Fruit fly (Drosophila melanogaster) whole organism, embryonic: ENCODE measurements around the gene sdk.

Experiments used
- B-H1 ChIP-seq: fragments of 200-800 bp; sonication (Bioruptor generic); IDR thresholded peaks from 3 replicates; pipeline ENCODE4 v1.3.6; 2022; ENCODE audit warnings: missing biosample characterization, missing genetic modification characterization
- Bgb ChIP-seq: fragments of 200-800 bp; sonication (Bioruptor generic); IDR thresholded peaks from 2 replicates; pipeline ENCODE4 v1.3.6; 2022; ENCODE audit warnings: missing biosample characterization, missing genetic modification characterization; ENCODE audit not compliant: partially characterized antibody
- CG10366 ChIP-seq: fragments of 200-800 bp; sonication (Bioruptor generic); IDR thresholded peaks from 2 replicates; pipeline ENCODE4 v1.3.6; 2022; ENCODE audit warnings: missing biosample characterization, missing genetic modification characterization
- CG10565 ChIP-seq: fragments of 200-800 bp; sonication (Bioruptor generic); optimal IDR thresholded peaks from 3 replicates; lab custom pipeline; 2016; ENCODE audit warnings: missing biosample characterization, mild to moderate bottlenecking, missing genetic modification characterization
- CG11456 ChIP-seq: fragments of 200-800 bp; sonication (Bioruptor generic); IDR thresholded peaks from 3 replicates; pipeline ENCODE4 v1.3.6; 2022; ENCODE audit warnings: missing biosample characterization, missing genetic modification characterization
- CG11723 ChIP-seq: fragments of 200-800 bp; sonication (Bioruptor generic); optimal IDR thresholded peaks from 2 replicates; lab custom pipeline; 2017; ENCODE audit warnings: missing biosample characterization, mild to moderate bottlenecking, missing genetic modification characterization
- CG12391 ChIP-seq: fragments of 200-800 bp; sonication (Bioruptor generic); optimal IDR thresholded peaks from 3 replicates; lab custom pipeline; 2018; ENCODE audit warnings: missing biosample characterization, mild to moderate bottlenecking, missing genetic modification characterization, moderate library complexity
- CG12659 ChIP-seq: fragments of 200-800 bp; sonication (Bioruptor generic); optimal IDR thresholded peaks from 3 replicates; lab custom pipeline; 2017; ENCODE audit warnings: mild to moderate bottlenecking, missing biosample characterization, missing genetic modification reagents, missing genetic modification characterization
- CG13123 ChIP-seq: fragments of 200-800 bp; sonication (Bioruptor generic); optimal IDR thresholded peaks from 2 replicates; lab custom pipeline; 2016; ENCODE audit warnings: missing biosample characterization, missing genetic modification characterization
- CG13775 ChIP-seq: fragments of 200-800 bp; sonication (Bioruptor generic); optimal IDR thresholded peaks from 3 replicates; lab custom pipeline; 2017; ENCODE audit warnings: missing biosample characterization, mild to moderate bottlenecking, missing genetic modification characterization
- CG17359 ChIP-seq: fragments of 200-800 bp; sonication (Bioruptor generic); optimal IDR thresholded peaks from 3 replicates; lab custom pipeline; 2018; ENCODE audit warnings: missing biosample characterization, mild to moderate bottlenecking, missing genetic modification characterization, moderate library complexity
- CG18011 ChIP-seq: fragments of 200-800 bp; sonication (Bioruptor generic); optimal IDR thresholded peaks from 2 replicates; lab custom pipeline; 2017; ENCODE audit warnings: missing biosample characterization, missing genetic modification characterization, mild to moderate bottlenecking, moderate library complexity, missing genotype
- CG18764 ChIP-seq: fragments of 200-800 bp; sonication (Bioruptor generic); optimal IDR thresholded peaks from 3 replicates; lab custom pipeline; 2016; ENCODE audit warnings: missing biosample characterization, missing genetic modification characterization
- CG2116 ChIP-seq: fragments of 200-800 bp; sonication (Bioruptor generic); optimal IDR thresholded peaks from 3 replicates; lab custom pipeline; 2018; ENCODE audit warnings: missing biosample characterization, mild to moderate bottlenecking, missing genetic modification characterization
- CG2678 ChIP-seq: fragments of 200-800 bp; sonication (Bioruptor generic); optimal IDR thresholded peaks from 3 replicates; lab custom pipeline; 2019; ENCODE audit warnings: missing biosample characterization, mild to moderate bottlenecking, missing genetic modification characterization, moderate library complexity
- CG31365 ChIP-seq: fragments of 200-800 bp; sonication (Bioruptor generic); optimal IDR thresholded peaks from 2 replicates; lab custom pipeline; 2018; ENCODE audit warnings: missing biosample characterization, mild to moderate bottlenecking, missing genetic modification characterization
- CG31388 ChIP-seq: fragments of 200-800 bp; sonication (Bioruptor generic); optimal IDR thresholded peaks from 2 replicates; lab custom pipeline; 2016; ENCODE audit warnings: missing biosample characterization, missing genetic modification characterization
- CG3847 ChIP-seq: fragments of 200-800 bp; sonication (Bioruptor generic); IDR thresholded peaks from 2 replicates; pipeline ENCODE4 v1.3.6; 2022; ENCODE audit warnings: missing biosample characterization, missing genetic modification characterization
- CG4707 ChIP-seq: fragments of 200-800 bp; sonication (Bioruptor generic); optimal IDR thresholded peaks from 2 replicates; lab custom pipeline; 2018; ENCODE audit warnings: missing biosample characterization, mild to moderate bottlenecking, missing genetic modification characterization, moderate library complexity
- CG6765 ChIP-seq: fragments of 200-800 bp; sonication (Bioruptor generic); optimal IDR thresholded peaks from 3 replicates; lab custom pipeline; 2017; ENCODE audit warnings: missing biosample characterization, mild to moderate bottlenecking, missing genetic modification characterization
- CG7271 ChIP-seq: fragments of 200-800 bp; sonication (Bioruptor generic); optimal IDR thresholded peaks from 2 replicates; lab custom pipeline; 2018; ENCODE audit warnings: missing biosample characterization, mild to moderate bottlenecking, missing genetic modification characterization, moderate library complexity
- CG8388 ChIP-seq: fragments of 200-800 bp; sonication (Bioruptor generic); optimal IDR thresholded peaks from 2 replicates; lab custom pipeline; 2019; ENCODE audit warnings: missing biosample characterization, mild to moderate bottlenecking, missing genetic modification characterization, moderate library complexity
- CG9215 ChIP-seq: fragments of 200-800 bp; sonication (Bioruptor generic); IDR thresholded peaks from 2 replicates; pipeline ENCODE4 v1.3.6; 2022; ENCODE audit warnings: missing biosample characterization, missing genetic modification characterization
- CG9932 ChIP-seq: fragments of 200-800 bp; sonication (Bioruptor generic); IDR thresholded peaks from 2 replicates; pipeline ENCODE4 v1.3.6; 2022; ENCODE audit warnings: missing biosample characterization, missing genetic modification characterization
- Deaf1 ChIP-seq: fragments of 200-800 bp; optimal IDR thresholded peaks from 3 replicates; lab custom pipeline; 2019; ENCODE audit warnings: missing biosample characterization, mild to moderate bottlenecking, missing genetic modification characterization, moderate library complexity
- Dll ChIP-seq: fragments of 200-800 bp; sonication (Bioruptor generic); IDR thresholded peaks from 4 replicates; pipeline ENCODE4 v1.3.6; 2022; ENCODE audit warnings: missing biosample characterization, missing genetic modification characterization; ENCODE audit not compliant: partially characterized antibody
- H15 ChIP-seq: fragments of 200-800 bp; sonication (Bioruptor generic); IDR thresholded peaks from 3 replicates; pipeline ENCODE4 v1.3.6; 2022; ENCODE audit warnings: missing biosample characterization, missing genetic modification characterization
- HLH4C ChIP-seq: fragments of 200-800 bp; sonication (Bioruptor generic); IDR thresholded peaks from 3 replicates; pipeline ENCODE4 v1.3.6; 2022; ENCODE audit warnings: missing biosample characterization, missing genetic modification characterization; ENCODE audit not compliant: partially characterized antibody
- HLH54F ChIP-seq: fragments of 200-800 bp; sonication (Bioruptor generic); optimal IDR thresholded peaks from 3 replicates; lab custom pipeline; 2016; ENCODE audit warnings: missing biosample characterization, missing genetic modification characterization
- Hr39 ChIP-seq: fragments of >200 bp; optimal IDR thresholded peaks from 2 replicates; lab custom pipeline; 2017
- MTF-1 ChIP-seq: fragments of 200-800 bp; sonication (Bioruptor generic); optimal IDR thresholded peaks from 2 replicates; lab custom pipeline; 2018; ENCODE audit warnings: missing biosample characterization, mild to moderate bottlenecking, missing genetic modification characterization, borderline replicate concordance
- NC2α ChIP-seq: fragments of 200-800 bp; sonication (Bioruptor generic); optimal IDR thresholded peaks from 2 replicates; lab custom pipeline; 2016; ENCODE audit warnings: missing biosample characterization, missing genetic modification characterization
- NfI ChIP-seq: fragments of 200-800 bp; sonication (Bioruptor generic); optimal IDR thresholded peaks from 3 replicates; lab custom pipeline; 2018; ENCODE audit warnings: missing biosample characterization, mild to moderate bottlenecking, missing genetic modification characterization, moderate library complexity
- Xrp1 ChIP-seq: fragments of 200-800 bp; sonication (Bioruptor generic); IDR thresholded peaks from 2 replicates; pipeline ENCODE4 v1.3.6; 2022; ENCODE audit warnings: missing biosample characterization, missing genetic modification characterization
- ase ChIP-seq: fragments of 200-800 bp; sonication (Bioruptor generic); IDR thresholded peaks from 3 replicates; pipeline ENCODE4 v1.3.6; 2022; ENCODE audit warnings: missing biosample characterization, missing genetic modification characterization
- crc ChIP-seq: fragments of 200-800 bp; sonication (Bioruptor generic); optimal IDR thresholded peaks from 2 replicates; lab custom pipeline; 2016; ENCODE audit warnings: missing biosample characterization, missing genetic modification characterization
- dimm ChIP-seq: fragments of 200-800 bp; sonication (Bioruptor generic); IDR thresholded peaks from 2 replicates; pipeline ENCODE4 v1.3.6; 2022; ENCODE audit warnings: missing biosample characterization, missing genetic modification characterization
- dysf ChIP-seq: fragments of 200-800 bp; sonication (Bioruptor generic); IDR thresholded peaks from 3 replicates; pipeline ENCODE4 v1.3.6; 2022; ENCODE audit warnings: missing biosample characterization, missing genetic modification characterization
- eve ChIP-seq, 2 experiments: fragments of >200 bp; optimal IDR thresholded peaks; 2 replicates each; lab custom pipeline; 2017; ENCODE audit warnings: missing biosample characterization in 2 of 2, missing genetic modification characterization in 2 of 2
- grau ChIP-seq: fragments of 200-800 bp; optimal IDR thresholded peaks from 3 replicates; lab custom pipeline; 2019; ENCODE audit warnings: missing biosample characterization, mild to moderate bottlenecking, missing genetic modification characterization, moderate library complexity
- hth ChIP-seq: fragments of >200 bp; optimal IDR thresholded peaks from 2 replicates; lab custom pipeline; 2017; ENCODE audit warnings: inconsistent platforms
- jing ChIP-seq: fragments of 200-800 bp; sonication (Bioruptor generic); optimal IDR thresholded peaks from 2 replicates; lab custom pipeline; 2018; ENCODE audit warnings: missing biosample characterization, mild to moderate bottlenecking, missing genetic modification characterization
- nmo ChIP-seq: fragments of 200-800 bp; sonication (Bioruptor generic); optimal IDR thresholded peaks from 2 replicates; lab custom pipeline; 2018; ENCODE audit warnings: missing biosample characterization, mild to moderate bottlenecking, missing genetic modification characterization, moderate library complexity
- p53 ChIP-seq: fragments of 200-800 bp; sonication (Bioruptor generic); optimal IDR thresholded peaks from 2 replicates; lab custom pipeline; 2016; ENCODE audit warnings: missing biosample characterization, missing genetic modification characterization
- sd ChIP-seq: fragments of 200-800 bp; sonication (Bioruptor generic); optimal IDR thresholded peaks from 3 replicates; lab custom pipeline; 2018; ENCODE audit warnings: missing biosample characterization, mild to moderate bottlenecking, missing genetic modification characterization, moderate library complexity
- seq ChIP-seq: fragments of 200-800 bp; sonication (Bioruptor generic); IDR thresholded peaks from 2 replicates; pipeline ENCODE4 v1.3.6; 2022; ENCODE audit warnings: missing biosample characterization, missing genetic modification characterization
- sima ChIP-seq: fragments of 200-800 bp; sonication (Bioruptor generic); optimal IDR thresholded peaks from 2 replicates; lab custom pipeline; 2016; ENCODE audit warnings: missing biosample characterization, missing genetic modification characterization
- sna ChIP-seq: fragments of 200-800 bp; sonication (Bioruptor generic); IDR thresholded peaks from 2 replicates; pipeline ENCODE4 v1.3.6; 2022; ENCODE audit warnings: missing biosample characterization, missing genetic modification characterization; ENCODE audit not compliant: partially characterized antibody
- ssp ChIP-seq: fragments of 200-800 bp; sonication (Bioruptor generic); IDR thresholded peaks from 2 replicates; pipeline ENCODE4 v1.3.6; 2022; ENCODE audit warnings: missing biosample characterization, missing genetic modification characterization
- tap ChIP-seq: fragments of 200-800 bp; optimal IDR thresholded peaks from 3 replicates; lab custom pipeline; 2019; ENCODE audit warnings: missing biosample characterization, mild to moderate bottlenecking, missing genetic modification characterization, moderate library complexity
- zfh1 ChIP-seq: fragments of 200-800 bp; sonication (Bioruptor generic); IDR thresholded peaks from 3 replicates; pipeline ENCODE4 v1.3.6; 2022; ENCODE audit warnings: missing biosample characterization, missing genetic modification characterization

The sdk gene

DNA sequence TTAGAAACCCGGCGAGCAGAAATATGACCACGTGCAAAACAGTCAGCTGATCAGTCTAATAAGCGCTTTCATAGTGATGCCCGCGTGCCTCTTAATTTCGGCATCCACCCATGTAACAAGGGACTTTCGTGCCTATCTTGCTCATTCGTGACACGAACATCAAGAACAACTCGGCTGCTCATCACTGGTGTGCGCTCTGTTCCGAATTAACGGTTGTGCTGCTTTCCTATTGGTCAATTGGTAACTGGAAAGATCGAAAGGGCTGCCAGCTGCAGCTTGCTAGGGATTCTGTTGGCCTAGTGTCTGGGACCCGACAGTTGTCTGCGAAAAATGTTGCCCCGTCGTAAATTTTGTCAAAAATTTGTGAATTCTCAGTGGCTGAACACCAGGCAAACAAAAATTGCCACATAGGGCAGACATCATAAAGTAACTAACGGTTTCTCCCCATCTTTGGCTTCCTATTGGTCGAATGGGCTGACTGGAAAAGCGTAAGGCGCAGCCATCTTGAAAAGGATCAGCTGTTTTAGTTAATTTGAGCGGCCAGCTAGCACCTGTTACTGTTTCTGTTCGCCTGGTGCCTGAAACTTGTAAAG, 109.9 kb downstream of the sdk start (continued):
- no peak for TF ChIP-seq CG12659 (GFP tag; lab: Kevin White, UChicago)
- TF ChIP-seq CG18011 (GFP tag; lab: Kevin White, UChicago) = no peak
- TF ChIP-seq CG2116 (GFP tag; lab: Kevin White, UChicago) = no peak
- TF ChIP-seq CG4707 = no peak
- peak; percentile 95 for TF ChIP-seq Bgb (GFP tag; lab: Robert Waterston, UW)
- TF ChIP-seq CG6765 (GFP tag; lab: Kevin White, UChicago) = no peak
- no peak for TF ChIP-seq CG18764 (GFP tag; lab: Kevin White, UChicago)
- peak; percentile 75 for TF ChIP-seq sd
- TF ChIP-seq sima = no peak
- no peak for TF ChIP-seq zfh1 (GFP tag; lab: Robert Waterston, UW)
- no peak for TF ChIP-seq Hr39 (lab: Kevin White, UChicago)
- no peak for TF ChIP-seq CG11723 (GFP tag; lab: Kevin White, UChicago)
- no peak for TF ChIP-seq dimm (GFP tag; lab: Robert Waterston, UW)
- TF ChIP-seq CG2678 (tag; lab: Kevin White, UChicago) = no peak
- no peak for TF ChIP-seq CG7271 (tag; lab: Kevin White, UChicago)
- peak; percentile 73 for TF ChIP-seq Deaf1 (tag; lab: Kevin White, UChicago)
- no peak for TF ChIP-seq CG10366 (GFP tag; lab: Robert Waterston, UW)
- no peak for TF ChIP-seq crc (GFP tag; lab: Kevin White, UChicago)
- TF ChIP-seq CG8388 (GFP tag; lab: Kevin White, UChicago) = no peak
- no peak for TF ChIP-seq CG10565
- peak; percentile 21 for TF ChIP-seq HLH54F
- no peak for TF ChIP-seq CG13775 (GFP tag; lab: Kevin White, UChicago)
- peak; percentile 25; the same call in 1 of the 3 replicates for TF ChIP-seq dysf (GFP tag; lab: Robert Waterston, UW)
- TF ChIP-seq HLH4C (GFP tag; lab: Robert Waterston, UW) = peak; percentile 89
- TF ChIP-seq seq (GFP tag; lab: Robert Waterston, UW) = no peak
- no peak for TF ChIP-seq hth
- no peak for TF ChIP-seq MTF-1 (GFP tag; lab: Kevin White, UChicago)
- TF ChIP-seq sna (GFP tag; lab: Robert Waterston, UW) = peak; percentile 96
- 0 out of 2 replicates have a peak, but pooled peaks have one; percentile 23 for TF ChIP-seq CG3847 (GFP tag; lab: Robert Waterston, UW)
- no peak for TF ChIP-seq CG13123 (GFP tag; lab: Kevin White, UChicago)
- TF ChIP-seq CG17359 = no peak
- peak; percentile 48; the same call in 1 of the 2 replicates for TF ChIP-seq CG9932 (GFP tag; lab: Robert Waterston, UW)
- TF ChIP-seq B-H1 (GFP tag; lab: Robert Waterston, UW) = no peak
- TF ChIP-seq Xrp1 = peak; percentile 52; the same call in 1 of the 2 replicates
- TF ChIP-seq CG11456 (GFP tag; lab: Robert Waterston, UW) = peak; percentile 61; the same call in 1 of the 3 replicates
- TF ChIP-seq p53 (GFP tag; lab: Kevin White, UChicago) = no peak
- TF ChIP-seq tap = no peak
- no peak for TF ChIP-seq CG31388 (GFP tag; lab: Kevin White, UChicago)
- no peak for TF ChIP-seq ssp (GFP tag; lab: Robert Waterston, UW)
- peak; percentile 99 for TF ChIP-seq Dll
- TF ChIP-seq H15 = no peak
- TF ChIP-seq jing (GFP tag; lab: Kevin White, UChicago) = no peak
- no peak for TF ChIP-seq NC2α (GFP tag; lab: Kevin White, UChicago)
- TF ChIP-seq grau (tag; lab: Kevin White, UChicago) = peak; percentile 22
- no peak for TF ChIP-seq CG12391 (tag; lab: Kevin White, UChicago)
- no peak for TF ChIP-seq CG31365 (tag; lab: Kevin White, UChicago)
- peak; percentile 10 for TF ChIP-seq NfI (GFP tag; lab: Kevin White, UChicago)
- peak; percentile 11 for TF ChIP-seq nmo (GFP tag; lab: Kevin White, UChicago)
- no peak for TF ChIP-seq CG9215
- no peak for TF ChIP-seq ase (GFP tag; lab: Robert Waterston, UW)
- no peak for TF ChIP-seq eve (GFP tag; optimal IDR thresholded peaks at IDR 0.05; lab: Kevin White, UChicago)
